Worm (Caenorhabditis elegans): ENCODE data around the gene glrx-5.

glrx-5 gene

DNA sequence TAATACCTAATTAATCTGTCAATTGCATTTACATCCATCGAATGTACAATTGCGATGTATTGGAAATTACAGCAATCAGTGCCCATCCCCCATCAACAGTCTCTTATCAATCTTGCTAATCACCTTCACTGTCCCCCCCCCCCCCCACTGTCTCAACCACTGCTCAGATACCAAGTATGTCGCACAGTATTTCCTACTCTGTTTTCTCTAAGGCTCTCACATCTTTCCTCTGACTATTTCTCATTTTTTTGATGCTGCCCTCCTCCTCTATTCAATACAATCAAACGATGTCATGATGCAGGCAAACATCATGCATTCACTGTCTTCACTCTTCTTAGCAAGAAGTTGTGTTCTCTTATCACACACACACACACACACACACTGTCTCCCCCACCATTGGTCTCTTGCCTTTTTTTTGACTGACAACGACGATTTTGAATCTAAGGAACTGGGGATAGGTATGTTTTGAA lies 46.1 kb downstream of the glrx-5 start, which contains the start of the genes zip-12 and Y75B8A.63 (continued):
- peak; percentile 53 for TF ChIP-seq elt-2 (tag; optimal IDR thresholded peaks at IDR 0.05)
- peak; percentile 24 for TF ChIP-seq snu-23 (GFP tag; optimal IDR thresholded peaks at IDR 0.05)
- no peak for TF ChIP-seq nhr-11 (tag; optimal IDR thresholded peaks at IDR 0.05)
- no peak for TF ChIP-seq aly-2 (tag; optimal IDR thresholded peaks at IDR 0.05)
- TF ChIP-seq nhr-20 (tag; optimal IDR thresholded peaks at IDR 0.05): no peak
- peak; percentile 41 for TF ChIP-seq lin-14 (GFP tag; optimal IDR thresholded peaks at IDR 0.05)
- TF ChIP-seq ets-5 (GFP tag; IDR thresholded peaks at IDR 0.05): no peak
- TF ChIP-seq lin-13 (GFP tag; optimal IDR thresholded peaks at IDR 0.05): no peak
- TF ChIP-seq skn-1 (tag; optimal IDR thresholded peaks at IDR 0.05): no peak
- no peak for TF ChIP-seq unc-130 (tag; optimal IDR thresholded peaks at IDR 0.05)
- TF ChIP-seq lsy-2 (tag; optimal IDR thresholded peaks at IDR 0.05): no peak
- TF ChIP-seq tbx-2 (tag; optimal IDR thresholded peaks at IDR 0.05): no peak
- TF ChIP-seq fos-1 (tag; optimal IDR thresholded peaks at IDR 0.05): no peak
- no peak for TF ChIP-seq egl-13 (tag; optimal IDR thresholded peaks at IDR 0.05)
- TF ChIP-seq ceh-82 (tag; optimal IDR thresholded peaks at IDR 0.05): no peak
- TF ChIP-seq irx-1 (tag; optimal IDR thresholded peaks at IDR 0.05): no peak
- TF ChIP-seq dsc-1 (tag; optimal IDR thresholded peaks at IDR 0.05): no peak
- no peak for TF ChIP-seq zag-1 (tag; optimal IDR thresholded peaks at IDR 0.05)
- no peak for TF ChIP-seq dpl-1 (GFP tag; optimal IDR thresholded peaks at IDR 0.05)
- peak; percentile 16 for TF ChIP-seq hpl-2 (GFP tag; optimal IDR thresholded peaks at IDR 0.05)
- TF ChIP-seq fkh-4 (tag; optimal IDR thresholded peaks at IDR 0.05; ENCODE audit: borderline replicate concordance): no peak
- peak in 1 of 2 experiments; percentile 39 for TF ChIP-seq lin-35 (GFP tag; optimal IDR thresholded peaks at IDR 0.05)
- no peak for TF ChIP-seq vab-15 (tag; optimal IDR thresholded peaks at IDR 0.05)
- no peak for TF ChIP-seq nhr-71 (tag; optimal IDR thresholded peaks at IDR 0.05)
- TF ChIP-seq nhr-19 (GFP tag; conservative IDR thresholded peaks at IDR 0.05): no peak
- no peak for TF ChIP-seq pax-3 (tag; optimal IDR thresholded peaks at IDR 0.05)
- no peak for TF ChIP-seq egl-27 (tag; optimal IDR thresholded peaks at IDR 0.05)
- no peak for TF ChIP-seq lin-39 (tag; optimal IDR thresholded peaks at IDR 0.05)
- TF ChIP-seq sup-37 (GFP tag; optimal IDR thresholded peaks at IDR 0.05): no peak
- no peak for TF ChIP-seq jun-1 (tag; optimal IDR thresholded peaks at IDR 0.05)

DNA sequence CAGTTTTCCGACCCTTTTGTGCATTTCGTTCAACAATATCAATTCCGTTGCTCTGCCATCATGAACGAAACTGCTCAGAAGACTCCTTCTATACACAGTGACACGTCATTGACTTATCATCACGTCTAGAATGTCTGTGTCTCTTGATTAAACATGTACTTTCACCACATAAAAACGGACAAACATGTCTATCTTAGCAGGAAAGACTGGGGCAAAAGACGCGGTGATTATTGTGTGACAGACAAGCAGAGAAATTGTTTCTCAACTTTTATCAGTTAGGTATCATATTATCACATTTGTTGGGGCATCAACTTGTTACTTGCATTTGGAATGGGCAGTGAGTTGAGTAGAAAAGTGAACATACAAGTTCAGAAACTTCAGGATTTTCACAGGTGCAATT lies 48.4 kb downstream of the glrx-5 start:
- TF ChIP-seq efl-3 (GFP tag; optimal IDR thresholded peaks at IDR 0.05) (no peak), unc-30 (tag; optimal IDR thresholded peaks at IDR 0.05) (no peak), ceh-90 (tag; optimal IDR thresholded peaks at IDR 0.05) (no peak), nhr-85 (tag) (peak; percentile 68), nhr-76 (tag; optimal IDR thresholded peaks at IDR 0.05) (no peak), blmp-1 (tag; optimal IDR thresholded peaks at IDR 0.05) (peak; percentile 11), snu-23 (GFP tag; optimal IDR thresholded peaks at IDR 0.05) (peak; percentile 26), nhr-84 (tag; optimal IDR thresholded peaks at IDR 0.05) (no peak), isw-1 (GFP tag; IDR thresholded peaks at IDR 0.05) (no peak), elt-2 (tag; optimal IDR thresholded peaks at IDR 0.05) (peak; percentile 82), snpc-4 (tag; optimal IDR thresholded peaks at IDR 0.05) (no peak), pax-3 (tag; optimal IDR thresholded peaks at IDR 0.05) (no peak), aha-1 (tag; optimal IDR thresholded peaks at IDR 0.05) (no peak), hlh-4 (tag; optimal IDR thresholded peaks at IDR 0.05) (no peak), fkh-4 (tag; optimal IDR thresholded peaks at IDR 0.05; ENCODE audit: borderline replicate concordance) (no peak), nhr-71 (tag; optimal IDR thresholded peaks at IDR 0.05) (no peak), egl-27 (tag; optimal IDR thresholded peaks at IDR 0.05) (no peak), ceh-82 (tag; optimal IDR thresholded peaks at IDR 0.05) (no peak), nhr-12 (tag; optimal IDR thresholded peaks at IDR 0.05) (no peak), nhr-19 (GFP tag; conservative IDR thresholded peaks at IDR 0.05) (0 out of 2 replicates have a peak, but pooled peaks have one; percentile 5), swsn-7 (tag; optimal IDR thresholded peaks at IDR 0.05) (no peak), egl-13 (tag; optimal IDR thresholded peaks at IDR 0.05) (no peak), ztf-11 (tag; optimal IDR thresholded peaks at IDR 0.05) (no peak), C04F5.9 (tag; optimal IDR thresholded peaks at IDR 0.05) (no peak), lin-35 (GFP tag; optimal IDR thresholded peaks at IDR 0.05) (peak in 1 of 2 experiments; percentile 50), mef-2 (tag; optimal IDR thresholded peaks at IDR 0.05) (no peak), jun-1 (tag; optimal IDR thresholded peaks at IDR 0.05) (peak; percentile 11), mep-1 (tag; optimal IDR thresholded peaks at IDR 0.05) (peak; percentile 10), hpl-2 (GFP tag; optimal IDR thresholded peaks at IDR 0.05) (no peak), lir-3 (tag; optimal IDR thresholded peaks at IDR 0.05; ENCODE audit: poor library complexity) (no peak), pqm-1 (tag; optimal IDR thresholded peaks at IDR 0.05) (no peak), lin-14 (GFP tag; optimal IDR thresholded peaks at IDR 0.05) (peak; percentile 37), F16B12.6 (tag; optimal IDR thresholded peaks at IDR 0.05) (no peak), ama-1 (optimal IDR thresholded peaks at IDR 0.05) (no peak), nhr-237 (tag; optimal IDR thresholded peaks at IDR 0.05) (no peak)
